Worm (Caenorhabditis elegans): ENCODE results near the gene dct-15.

- no peak for TF ChIP-seq snpc-4 (tag; optimal IDR thresholded peaks at IDR 0.05)
- TF ChIP-seq nhr-21 (tag; optimal IDR thresholded peaks at IDR 0.05), result no peak
- TF ChIP-seq unc-39 (tag; optimal IDR thresholded peaks at IDR 0.05), result no peak
- no peak for TF ChIP-seq nhr-77 (tag; optimal IDR thresholded peaks at IDR 0.05)
These were observed 37.1 kb downstream of the dct-15 start for ce11 chrIV:9773441-9773840.

All from whole organism, L2 larva.